Worm (Caenorhabditis elegans) whole organism, L4 larva: ENCODE results near the gene col-163.
A peak's percentile ranks its signal among the peaks of the same experiment; 100 is the strongest.

Experiments used
- D1046.2 ChIP-seq: fragments of 200-800 bp; sonication (Bioruptor generic); IDR thresholded peaks from 2 replicates; pipeline ENCODE4 v1.3.6; 2022; ENCODE audit warnings: missing genetic modification characterization, missing compliant biosample characterization
- T20F7.1 ChIP-seq: fragments of 200-800 bp; sonication (Bioruptor generic); optimal IDR thresholded peaks from 2 replicates; lab custom pipeline; 2018; ENCODE audit warnings: mild to moderate bottlenecking, missing genetic modification characterization, missing compliant biosample characterization
- ZK337.2 ChIP-seq: fragments of 200-800 bp; sonication (Bioruptor generic); IDR thresholded peaks from 2 replicates; pipeline ENCODE4 v1.3.6; 2022; ENCODE audit warnings: missing genetic modification reagents, missing genetic modification characterization, missing compliant biosample characterization
- aha-1 ChIP-seq: fragments of 150-350 bp; peaks from one replicate; lab custom pipeline; 2014; ENCODE audit warnings: missing biosample characterization, missing genetic modification characterization
- ceh-20 ChIP-seq: fragments of 200-800 bp; sonication (Bioruptor generic); IDR thresholded peaks from 2 replicates; pipeline ENCODE4 v1.3.6; 2022; ENCODE audit warnings: missing genetic modification reagents, missing genetic modification characterization, missing compliant biosample characterization
- ceh-28 ChIP-seq: fragments of 150-350 bp; optimal IDR thresholded peaks from 2 replicates; lab custom pipeline; 2014; ENCODE audit warnings: missing biosample characterization, missing genetic modification reagents, missing genetic modification characterization
- ceh-82 ChIP-seq: sonication (generic microtip); optimal IDR thresholded peaks from 2 replicates; lab custom pipeline; 2017; ENCODE audit warnings: missing biosample characterization, missing genetic modification characterization
- ctbp-1 ChIP-seq: fragments of 200-800 bp; sonication (Bioruptor generic); IDR thresholded peaks from 2 replicates; pipeline ENCODE4 v1.3.6; 2022; ENCODE audit warnings: missing genetic modification reagents, missing genetic modification characterization, missing compliant biosample characterization
- daf-8 ChIP-seq: fragments of 200-800 bp; sonication (Bioruptor generic); IDR thresholded peaks from 2 replicates; pipeline ENCODE4 v1.3.6; 2022; ENCODE audit warnings: missing genetic modification characterization, missing compliant biosample characterization
- dmd-6 ChIP-seq: fragments of 200-800 bp; sonication (Bioruptor generic); IDR thresholded peaks from 2 replicates; pipeline ENCODE4 v1.3.6; 2022; ENCODE audit warnings: missing genetic modification reagents, missing genetic modification characterization, missing compliant biosample characterization
- egl-27 ChIP-seq: sonication (generic microtip); optimal IDR thresholded peaks from 3 replicates; lab custom pipeline; 2017; ENCODE audit warnings: missing biosample characterization, missing genetic modification reagents, missing genetic modification characterization
- egl-43 ChIP-seq: fragments of 200-800 bp; sonication (Bioruptor generic); IDR thresholded peaks from 2 replicates; pipeline ENCODE4 v1.3.6; 2022; ENCODE audit warnings: missing genetic modification reagents, missing genetic modification characterization, missing compliant biosample characterization
- hif-1 ChIP-seq, 2 experiments: sonication (generic microtip); optimal IDR thresholded peaks; 2 replicates each; lab custom pipeline; 2016 to 2017; ENCODE audit warnings: missing compliant biosample characterization in 2 of 2, missing genetic modification characterization in 2 of 2, missing genetic modification reagents in 2 of 2, missing genotype in 2 of 2, mild to moderate bottlenecking in 1 of 2
- lin-1 ChIP-seq: fragments of 200-800 bp; sonication (Bioruptor generic); IDR thresholded peaks from 2 replicates; pipeline ENCODE4 v1.3.6; 2022; ENCODE audit warnings: missing genetic modification reagents, missing genetic modification characterization, missing compliant biosample characterization
- lin-13 ChIP-seq: fragments of 150-350 bp; optimal IDR thresholded peaks from 2 replicates; lab custom pipeline; 2014; ENCODE audit warnings: missing biosample characterization, missing genetic modification reagents, missing genetic modification characterization
- lir-3 ChIP-seq: sonication (generic microtip); optimal IDR thresholded peaks from 2 replicates; lab custom pipeline; 2016; ENCODE audit warnings: mild to moderate bottlenecking, missing genetic modification characterization, missing compliant biosample characterization
- mep-1 ChIP-seq: fragments of 150-350 bp; sonication (generic microtip); optimal IDR thresholded peaks from 3 replicates; lab custom pipeline; 2014; ENCODE audit warnings: missing biosample characterization, missing genetic modification characterization
- mxl-3 ChIP-seq: fragments of 200-800 bp; sonication (Bioruptor generic); optimal IDR thresholded peaks from 2 replicates; lab custom pipeline; 2018; ENCODE audit warnings: mild to moderate bottlenecking, missing genetic modification characterization, missing compliant biosample characterization
- nhr-102 ChIP-seq: sonication (generic microtip); optimal IDR thresholded peaks from 2 replicates; lab custom pipeline; 2016; ENCODE audit warnings: mild to moderate bottlenecking, missing genetic modification characterization, moderate library complexity, missing compliant biosample characterization
- nhr-25 ChIP-seq: sonication (generic microtip); optimal IDR thresholded peaks from 2 replicates; lab custom pipeline; 2017; ENCODE audit warnings: missing genetic modification characterization, mild to moderate bottlenecking, missing compliant biosample characterization, antibody characterized with exemption, moderate library complexity, borderline replicate concordance; ENCODE audit not compliant: insufficient read depth
- nhr-28 ChIP-seq: fragments of 150-350 bp; optimal IDR thresholded peaks from 2 replicates; lab custom pipeline; 2014; ENCODE audit warnings: missing biosample characterization, missing genetic modification characterization
- nhr-76 ChIP-seq: fragments of 150-350 bp; optimal IDR thresholded peaks from 2 replicates; lab custom pipeline; 2014; ENCODE audit warnings: missing biosample characterization, missing genetic modification characterization
- rbr-2 ChIP-seq: sonication (generic microtip); optimal IDR thresholded peaks from 2 replicates; lab custom pipeline; 2016; ENCODE audit warnings: missing genotype, missing genetic modification characterization, missing compliant biosample characterization
- set-16 ChIP-seq: fragments of 200-800 bp; sonication (Bioruptor generic); IDR thresholded peaks from 2 replicates; pipeline ENCODE4 v1.3.6; 2022; ENCODE audit warnings: missing genetic modification reagents, missing genetic modification characterization, missing compliant biosample characterization
- spr-1 ChIP-seq: sonication (generic microtip); optimal IDR thresholded peaks from 2 replicates; lab custom pipeline; 2016; ENCODE audit warnings: mild to moderate bottlenecking, missing genetic modification characterization, missing compliant biosample characterization
- spr-3 ChIP-seq: fragments of 200-800 bp; sonication (Bioruptor generic); optimal IDR thresholded peaks from 2 replicates; lab custom pipeline; 2018; ENCODE audit warnings: mild to moderate bottlenecking, missing genetic modification characterization, missing compliant biosample characterization
- unc-62 ChIP-seq, 3 experiments: fragments of 150-350 bp in 1 of 3; sonication (generic microtip); optimal IDR thresholded peaks in 2 of 3; peaks in 1 of 3; 1 replicate in 1 of 3; 2 replicates in 2 of 3; lab custom pipeline; 2014 to 2017; ENCODE audit warnings: missing biosample characterization in 3 of 3, missing genetic modification characterization in 3 of 3, missing genetic modification reagents in 3 of 3, missing genotype in 1 of 3
- zag-1 ChIP-seq: fragments of 150-350 bp; optimal IDR thresholded peaks from 2 replicates; lab custom pipeline; 2014; ENCODE audit warnings: missing biosample characterization, missing genetic modification characterization
- ztf-11 ChIP-seq: fragments of 150-350 bp; optimal IDR thresholded peaks from 2 replicates; lab custom pipeline; 2014; ENCODE audit warnings: missing biosample characterization, missing genetic modification characterization

The col-163 gene

ce11 chrV:20599795-20600194, at the start of gene col-163:
Gene col-163 (plus strand): TSS chrV:20600095.
- TF ChIP-seq lin-1 (GFP tag; lab: Robert Waterston, UW) (no peak), ctbp-1 (GFP tag; lab: Robert Waterston, UW) (no peak), mep-1 (tag; lab: Kevin White, UChicago) (no peak), nhr-76 (no peak), lir-3 (no peak), nhr-28 (no peak), nhr-25 (no peak)
- TF ChIP-seq, all 104 proteins: peak for 0

- no peak for TF ChIP-seq spr-3
- TF ChIP-seq unc-62 (GFP tag; optimal IDR thresholded peaks at IDR 0.05 in 1 of 2; lab: Kevin White, UChicago) = peak in 1 of 2 experiments; percentile 18
- no peak for TF ChIP-seq unc-62 (tag; optimal IDR thresholded peaks at IDR 0.05; lab: Kevin White, UChicago)
Measured at ce11 chrV:20551096-20551495, 48.8 kb upstream of the col-163 start, which contains the start of gene Y38H6C.20. Gene Y38H6C.20 (minus strand): TSS chrV:20551196.

- TF ChIP-seq rbr-2 (no peak), ceh-28 (no peak), egl-27 (tag; lab: Kevin White, UChicago) (no peak), daf-8 (GFP tag; lab: Robert Waterston, UW) (no peak), mxl-3 (GFP tag; lab: Kevin White, UChicago) (no peak), zag-1 (tag; lab: Kevin White, UChicago) (no peak), aha-1 (tag; lab: Kevin White, UChicago) (no peak), D1046.2 (GFP tag; lab: Robert Waterston, UW) (no peak), ceh-82 (tag; lab: Kevin White, UChicago) (no peak), lin-1 (GFP tag; lab: Robert Waterston, UW) (no peak), egl-43 (GFP tag; lab: Robert Waterston, UW) (no peak), ztf-11 (tag; lab: Kevin White, UChicago) (no peak), T20F7.1 (GFP tag; lab: Kevin White, UChicago) (no peak), mep-1 (tag; lab: Kevin White, UChicago) (no peak), hif-1 (tag; optimal IDR thresholded peaks at IDR 0.05; lab: Kevin White, UChicago) (no peak), nhr-76 (no peak), ZK337.2 (GFP tag; lab: Robert Waterston, UW) (no peak), ceh-20 (GFP tag; lab: Robert Waterston, UW) (no peak)
Measured at ce11 chrV:20552971-20553370, 46.9 kb upstream of the col-163 start, which contains the start of gene vmo-1. Gene vmo-1 (minus strand): TSS chrV:20553071.

- TF ChIP-seq dmd-6 (GFP tag; lab: Robert Waterston, UW) (peak; percentile 61), lin-13 (GFP tag; lab: Kevin White, UChicago) (no peak)
Measured at ce11 chrV:20555120-20555519, 44.8 kb upstream of the col-163 start, which contains the start of gene Y38H6C.21. Gene Y38H6C.21 (minus strand): TSS chrV:20555267.

ce11 chrV:20556260-20556659, 43.6 kb upstream of the col-163 start, which contains the start of gene Y38H6C.23:
Gene Y38H6C.23 (minus strand): TSS chrV:20556360.
- TF ChIP-seq spr-1 = no peak
- TF ChIP-seq dmd-6 (GFP tag; lab: Robert Waterston, UW) = peak; percentile 66
- no peak for TF ChIP-seq nhr-102 (tag; lab: Kevin White, UChicago)
- peak in 1 of 2 experiments; percentile 37 for TF ChIP-seq unc-62 (GFP tag; optimal IDR thresholded peaks at IDR 0.05 in 1 of 2; lab: Kevin White, UChicago)
- TF ChIP-seq unc-62 (tag; optimal IDR thresholded peaks at IDR 0.05; lab: Kevin White, UChicago) = no peak

- TF ChIP-seq set-16 (GFP tag; lab: Robert Waterston, UW) (no peak), hif-1 (tag; optimal IDR thresholded peaks at IDR 0.05; lab: Kevin White, UChicago) (no peak)
Measured at ce11 chrV:20558270-20558669, 41.6 kb upstream of the col-163 start, which contains the start of gene abf-4. Gene abf-4 (minus strand): TSS chrV:20558370.
